Worm (Caenorhabditis elegans) whole organism, young adult: ENCODE results near the gene tab-1.

Experiments
- ets-4 ChIP-seq: fragments of 200-800 bp; sonication (Bioruptor generic); optimal IDR thresholded peaks from 2 replicates; lab custom pipeline; 2018; ENCODE audit warnings: mild to moderate bottlenecking, missing genetic modification characterization, missing compliant biosample characterization
- ztf-26 ChIP-seq: sonication (generic microtip); optimal IDR thresholded peaks from 2 replicates; lab custom pipeline; 2017; ENCODE audit warnings: missing genetic modification characterization, missing compliant biosample characterization

DNA sequence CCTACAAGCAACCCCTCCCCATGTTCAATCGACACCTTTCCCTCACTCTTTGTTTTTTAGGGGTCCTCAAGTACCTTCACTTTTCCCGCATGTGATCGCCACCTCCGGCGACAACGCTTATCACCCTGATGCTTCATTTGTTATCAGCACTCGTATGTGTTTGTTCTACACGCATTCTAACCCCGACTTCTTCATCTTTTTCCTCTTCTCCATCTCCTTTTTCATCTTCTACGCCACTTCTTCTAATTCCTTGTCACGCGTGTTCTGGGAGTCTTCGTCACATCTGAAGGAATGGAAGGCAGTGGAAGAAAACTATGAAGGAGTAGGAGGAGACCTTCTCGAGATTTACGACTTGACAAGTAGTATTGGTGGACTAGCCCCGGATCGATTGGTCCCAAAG lies 26.9 kb downstream of the tab-1 start:
- TF ChIP-seq ets-4 (GFP tag; lab: Kevin White, UChicago) (no peak), ztf-26 (tag; lab: Kevin White, UChicago) (no peak)
